Fruit fly (Drosophila melanogaster): ENCODE measurements around the gene Oct-TyrR.

Oct-TyrR gene

dm6 chr3L:22080022-22080421 is 45.2 kb downstream of the Oct-TyrR start, which contains the start of gene Sfp79B:
Gene Sfp79B (plus strand): TSS chr3L:22080322.
- no peak for TF ChIP-seq sv (GFP tag; optimal IDR thresholded peaks at IDR 0.05)

DNA sequence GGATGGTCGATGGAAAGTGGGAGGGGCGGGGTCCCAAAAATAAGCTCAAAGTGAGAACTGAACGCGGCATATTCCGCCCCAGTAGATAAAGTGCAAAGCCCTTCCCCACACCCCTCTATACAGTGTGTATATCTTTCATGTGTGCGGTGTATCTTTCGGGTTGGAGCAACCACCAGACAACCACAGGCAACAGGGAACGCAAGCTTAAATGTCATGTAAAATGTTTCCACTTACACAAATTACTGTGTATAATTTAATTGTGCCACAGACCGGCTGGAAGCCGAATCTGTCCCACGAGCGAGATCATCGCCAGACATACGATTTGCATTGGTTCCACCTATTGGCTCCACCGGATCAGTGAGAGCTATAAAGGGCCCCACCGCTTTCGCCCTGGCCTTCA is 47.6 kb downstream of the Oct-TyrR start, which contains the start of gene msopa:
Gene msopa (plus strand): TSS at position 301 of the 400 bp plus-strand sequence.
- no peak for TF ChIP-seq h (GFP tag; optimal IDR thresholded peaks at IDR 0.05)
- no peak for TF ChIP-seq Myc (optimal IDR thresholded peaks at IDR 0.05)
- TF ChIP-seq Abd-B (GFP tag; optimal IDR thresholded peaks at IDR 0.05): no peak
- TF ChIP-seq foxo (GFP tag; optimal IDR thresholded peaks at IDR 0.05): no peak
- no peak for TF ChIP-seq woc (GFP tag; optimal IDR thresholded peaks at IDR 0.05)
- TF ChIP-seq sage (GFP tag; optimal IDR thresholded peaks at IDR 0.05): no peak
- TF ChIP-seq dsf (GFP tag; optimal IDR thresholded peaks at IDR 0.05; ENCODE audit: borderline replicate concordance): no peak
- no peak for TF ChIP-seq rgr (GFP tag; optimal IDR thresholded peaks at IDR 0.05)
- no peak for TF ChIP-seq usp (GFP tag; optimal IDR thresholded peaks at IDR 0.05)
- TF ChIP-seq lola (GFP tag; optimal IDR thresholded peaks at IDR 0.05): no peak

DNA sequence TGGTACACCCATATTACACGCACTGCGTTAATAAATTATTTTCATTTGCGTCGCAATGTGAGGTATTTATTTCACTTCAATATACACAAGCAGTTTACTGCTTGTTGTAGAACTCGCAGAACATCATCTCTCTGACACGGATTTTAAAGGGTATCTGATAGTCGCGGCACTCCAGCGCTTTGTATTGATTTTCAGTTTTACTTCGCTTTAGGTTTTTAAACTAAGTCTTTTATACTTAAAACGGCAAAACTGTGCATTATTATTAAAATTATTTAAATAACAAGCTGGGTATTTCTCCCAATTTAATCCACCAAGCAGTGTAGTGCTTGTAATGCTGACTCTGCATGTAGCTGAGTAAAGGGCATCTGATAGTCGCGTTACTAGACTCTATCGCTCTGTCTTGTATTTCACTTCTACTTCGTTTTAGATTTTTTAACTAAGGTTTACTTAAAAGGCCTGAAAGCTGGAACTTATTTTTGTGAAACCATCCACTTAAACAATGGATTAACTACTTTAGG is 48.4 kb downstream of the Oct-TyrR start:
- TF ChIP-seq HLH106 (tag; optimal IDR thresholded peaks at IDR 0.05): no peak
- no peak for TF ChIP-seq woc (GFP tag; optimal IDR thresholded peaks at IDR 0.05)
- no peak for TF ChIP-seq psq (GFP tag; optimal IDR thresholded peaks at IDR 0.05)
- no peak for TF ChIP-seq Dfd (GFP tag; optimal IDR thresholded peaks at IDR 0.05)
- TF ChIP-seq rgr (GFP tag; optimal IDR thresholded peaks at IDR 0.05): no peak
- TF ChIP-seq CG9705 (GFP tag; optimal IDR thresholded peaks at IDR 0.05): no peak
- no peak for TF ChIP-seq Rel (GFP tag; optimal IDR thresholded peaks at IDR 0.05)
- no peak for TF ChIP-seq Rel (tag; optimal IDR thresholded peaks at IDR 0.05)
- TF ChIP-seq Hr78 (GFP tag; optimal IDR thresholded peaks at IDR 0.05): no peak
- no peak for TF ChIP-seq Jra (GFP tag; optimal IDR thresholded peaks at IDR 0.05)
- no peak for TF ChIP-seq sv (GFP tag; optimal IDR thresholded peaks at IDR 0.05)
- no peak for TF ChIP-seq h (GFP tag; optimal IDR thresholded peaks at IDR 0.05)
- TF ChIP-seq brk (GFP tag; optimal IDR thresholded peaks at IDR 0.05): no peak
- TF ChIP-seq dl (GFP tag; optimal IDR thresholded peaks at IDR 0.05; ENCODE audit: insufficient read depth in 1 of 2, partially characterized antibody in 2 of 2): no peak
- no peak for TF ChIP-seq jim (GFP tag; optimal IDR thresholded peaks at IDR 0.05)
- no peak for TF ChIP-seq dmrt93B (GFP tag; optimal IDR thresholded peaks at IDR 0.05)
- no peak for TF ChIP-seq Abd-B (GFP tag; optimal IDR thresholded peaks at IDR 0.05)
- TF ChIP-seq Sp1 (GFP tag; optimal IDR thresholded peaks at IDR 0.05): no peak

DNA sequence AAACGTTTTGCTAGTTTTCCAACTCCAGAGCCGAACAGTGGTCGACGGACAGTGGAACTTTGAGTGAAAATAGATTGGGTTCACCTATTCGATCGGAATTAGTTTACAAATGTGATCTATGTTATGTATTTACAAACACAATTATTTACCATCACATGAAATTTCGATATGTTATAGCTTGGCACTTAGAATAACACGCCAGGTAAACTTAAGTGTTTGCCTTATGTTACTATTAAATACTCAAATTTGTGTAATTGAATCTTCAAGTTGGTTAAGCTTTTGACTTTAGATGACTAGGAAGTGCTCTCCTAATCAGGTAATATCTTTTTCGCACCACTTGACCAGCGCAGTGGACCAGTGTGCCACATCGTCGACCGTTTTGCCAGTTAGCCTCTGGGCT is 56.5 kb downstream of the Oct-TyrR start:
- TF ChIP-seq Hr83 (GFP tag; optimal IDR thresholded peaks at IDR 0.05; ENCODE audit: poor library complexity, severe bottlenecking) (no peak), rgr (GFP tag; optimal IDR thresholded peaks at IDR 0.05) (no peak), GATAd (GFP tag; optimal IDR thresholded peaks at IDR 0.05) (no peak), Dif (GFP tag; optimal IDR thresholded peaks at IDR 0.05; ENCODE audit: partially characterized antibody) (no peak), psq (GFP tag; optimal IDR thresholded peaks at IDR 0.05) (no peak), sage (GFP tag; optimal IDR thresholded peaks at IDR 0.05) (no peak)

DNA sequence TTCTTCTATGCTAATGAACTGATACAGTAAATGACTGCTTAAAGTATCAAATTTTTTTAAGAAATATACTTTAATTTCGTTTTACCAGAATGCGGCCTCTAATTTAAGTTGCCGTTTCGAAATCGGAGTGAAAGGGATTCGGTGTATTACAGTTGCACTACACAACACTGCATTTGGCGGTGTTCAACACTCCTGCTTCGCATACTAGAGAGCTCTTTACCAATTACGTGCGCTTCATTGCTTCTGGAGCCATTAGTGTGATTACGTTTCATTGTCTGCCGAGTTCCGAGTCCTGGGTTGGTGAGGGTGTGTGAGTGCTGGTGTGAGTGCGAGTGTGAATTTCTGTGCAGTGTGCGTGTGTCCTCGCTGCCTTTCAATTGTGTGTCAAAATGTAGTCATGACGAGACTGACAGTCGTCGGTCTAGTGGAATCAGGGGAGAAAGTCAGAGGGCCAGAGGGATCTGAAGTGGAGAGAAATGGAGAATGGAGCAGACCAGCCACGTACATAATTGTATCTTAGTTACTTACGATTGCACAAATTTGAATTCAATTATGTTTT is 59.6 kb downstream of the Oct-TyrR start:
- TF ChIP-seq usp (GFP tag; optimal IDR thresholded peaks at IDR 0.05): no peak
- no peak for TF ChIP-seq brk (GFP tag; optimal IDR thresholded peaks at IDR 0.05)
- no peak for TF ChIP-seq HLH106 (tag; optimal IDR thresholded peaks at IDR 0.05)
- no peak for TF ChIP-seq Myc (optimal IDR thresholded peaks at IDR 0.05)

- TF ChIP-seq tai (GFP tag; optimal IDR thresholded peaks at IDR 0.05): no peak
- TF ChIP-seq dmrt93B (GFP tag; optimal IDR thresholded peaks at IDR 0.05): no peak
- TF ChIP-seq dsf (GFP tag; optimal IDR thresholded peaks at IDR 0.05; ENCODE audit: borderline replicate concordance): no peak
- no peak for TF ChIP-seq Jra (GFP tag; optimal IDR thresholded peaks at IDR 0.05)
- no peak for TF ChIP-seq GATAd (GFP tag; optimal IDR thresholded peaks at IDR 0.05)
- no peak for TF ChIP-seq br (GFP tag; optimal IDR thresholded peaks at IDR 0.05)
- no peak for TF ChIP-seq woc (GFP tag; optimal IDR thresholded peaks at IDR 0.05)
- no peak for TF ChIP-seq CG32264 (GFP tag; optimal IDR thresholded peaks at IDR 0.05)
- no peak for TF ChIP-seq OdsH (GFP tag; optimal IDR thresholded peaks at IDR 0.05)
Observed at dm6 chr3L:22106704-22107103, 71.9 kb downstream of the Oct-TyrR start.

Measured in whole organism, wandering third instar larva.